Worm (Caenorhabditis elegans): ENCODE results near the gene rsef-1.

ce11 chrX:3108603-3109002 is 49.4 kb upstream of the rsef-1 start:
- no peak for TF ChIP-seq him-1 (tag; optimal IDR thresholded peaks at IDR 0.05)
- no peak for TF ChIP-seq Y79H2A.3 (GFP tag; conservative IDR thresholded peaks at IDR 0.05)
- TF ChIP-seq ama-1 (optimal IDR thresholded peaks at IDR 0.05): no peak
- TF ChIP-seq ama-1 (GFP tag; optimal IDR thresholded peaks at IDR 0.05): no peak
- no peak for TF ChIP-seq ceh-100 (GFP tag; IDR thresholded peaks at IDR 0.05)
- TF ChIP-seq athp-1 (tag; optimal IDR thresholded peaks at IDR 0.05): no peak
- no peak for TF ChIP-seq unc-62 (GFP tag; optimal IDR thresholded peaks at IDR 0.05)

Measured in whole organism, young adult.